Worm (Caenorhabditis elegans) whole organism, L1 larva: ENCODE results near the gene prp-8.

ENCODE experiments used
- C16A3.4 ChIP-seq: fragments of 150-350 bp; optimal IDR thresholded peaks from 2 replicates; lab custom pipeline; 2014; ENCODE audit warnings: missing biosample characterization, missing genetic modification characterization
- C34B4.2 ChIP-seq: sonication (generic microtip); optimal IDR thresholded peaks from 2 replicates; lab custom pipeline; 2017; ENCODE audit warnings: mild to moderate bottlenecking, missing genetic modification characterization, missing compliant biosample characterization
- F16B12.6 ChIP-seq: fragments of 150-350 bp; optimal IDR thresholded peaks from 2 replicates; lab custom pipeline; 2014; ENCODE audit warnings: missing biosample characterization, missing genetic modification characterization
- aha-1 ChIP-seq: fragments of 150-350 bp; optimal IDR thresholded peaks from 2 replicates; lab custom pipeline; 2014; ENCODE audit warnings: missing biosample characterization, missing genetic modification characterization
- alr-1 ChIP-seq: fragments of 200-800 bp; sonication (Bioruptor generic); optimal IDR thresholded peaks from 2 replicates; lab custom pipeline; 2018; ENCODE audit warnings: borderline replicate concordance, mild to moderate bottlenecking, missing genetic modification characterization, missing compliant biosample characterization
- aly-2 ChIP-seq: fragments of 150-350 bp; optimal IDR thresholded peaks from 2 replicates; lab custom pipeline; 2014; ENCODE audit warnings: missing biosample characterization, missing genetic modification characterization
- ama-1 ChIP-seq: fragments of 150-350 bp; optimal IDR thresholded peaks from 2 replicates; lab custom pipeline; 2014
- blmp-1 ChIP-seq: fragments of 150-350 bp; optimal IDR thresholded peaks from 2 replicates; lab custom pipeline; 2014; ENCODE audit warnings: missing biosample characterization, missing genetic modification characterization
- ceh-8 ChIP-seq: fragments of 200-800 bp; sonication (Bioruptor generic); optimal IDR thresholded peaks from 2 replicates; lab custom pipeline; 2018; ENCODE audit warnings: mild to moderate bottlenecking, missing genetic modification characterization, moderate library complexity, missing compliant biosample characterization
- ceh-88 ChIP-seq: fragments of 200-800 bp; sonication (Bioruptor generic); IDR thresholded peaks from 2 replicates; pipeline ENCODE4 v1.3.6; 2022; ENCODE audit warnings: missing genetic modification characterization, missing compliant biosample characterization
- ceh-90 ChIP-seq: sonication (generic microtip); optimal IDR thresholded peaks from 2 replicates; lab custom pipeline; 2016; ENCODE audit warnings: missing genetic modification characterization, missing compliant biosample characterization
- efl-1 ChIP-seq, 4 experiments: fragments of 150-350 bp; optimal IDR thresholded peaks in 3 of 4; peaks in 1 of 4; 1 replicate in 1 of 4; 2 replicates in 3 of 4; lab custom pipeline; 2014; ENCODE audit warnings: missing biosample characterization in 2 of 4, missing genetic modification characterization in 2 of 4, missing genetic modification reagents in 2 of 4
- efl-3 ChIP-seq: fragments of 200-800 bp; sonication (Bioruptor generic); optimal IDR thresholded peaks from 2 replicates; lab custom pipeline; 2018; ENCODE audit warnings: mild to moderate bottlenecking, missing genetic modification characterization, missing compliant biosample characterization
- egl-13 ChIP-seq: sonication (generic microtip); optimal IDR thresholded peaks from 2 replicates; lab custom pipeline; 2016; ENCODE audit warnings: missing genotype, missing genetic modification reagents, missing genetic modification characterization, missing compliant biosample characterization
- egl-27 ChIP-seq, 2 experiments: fragments of 150-350 bp in 1 of 2; sonication (generic microtip); optimal IDR thresholded peaks; 3 replicates each; lab custom pipeline; 2017 to 2018; ENCODE audit warnings: missing biosample characterization in 2 of 2, missing genetic modification characterization in 2 of 2, missing genetic modification reagents in 2 of 2
- elt-2 ChIP-seq: sonication (generic microtip); optimal IDR thresholded peaks from 2 replicates; lab custom pipeline; 2016; ENCODE audit warnings: missing genetic modification characterization, mild to moderate bottlenecking, inconsistent platforms, missing compliant biosample characterization, missing genetic modification reagents
- elt-3 ChIP-seq, 6 experiments: fragments of 150-350 bp in 1 of 6; sonication (generic microtip); optimal IDR thresholded peaks; 2 replicates each; lab custom pipeline; 2017 to 2018; ENCODE audit warnings: missing biosample characterization in 6 of 6, missing genetic modification characterization in 6 of 6, inconsistent platforms in 1 of 6
- ets-5 ChIP-seq: fragments of 200-800 bp; sonication (Bioruptor generic); IDR thresholded peaks from 2 replicates; pipeline ENCODE4 v1.3.6; 2022; ENCODE audit warnings: missing genetic modification characterization, missing compliant biosample characterization
- fkh-10 ChIP-seq: sonication (generic microtip); optimal IDR thresholded peaks from 2 replicates; lab custom pipeline; 2017; ENCODE audit warnings: missing biosample characterization, missing genetic modification reagents, missing genetic modification characterization
- fkh-4 ChIP-seq: sonication (generic microtip); optimal IDR thresholded peaks from 2 replicates; lab custom pipeline; 2016; ENCODE audit warnings: missing compliant biosample characterization, missing genetic modification characterization, borderline replicate concordance
- fos-1 ChIP-seq: fragments of 150-350 bp; optimal IDR thresholded peaks from 2 replicates; lab custom pipeline; 2014; ENCODE audit warnings: missing biosample characterization, missing genetic modification characterization
- grh-1 ChIP-seq: fragments of 200-800 bp; sonication (Bioruptor generic); IDR thresholded peaks from 2 replicates; pipeline ENCODE4 v1.3.6; 2022; ENCODE audit warnings: missing genetic modification reagents, missing genetic modification characterization, missing compliant biosample characterization
- hlh-17 ChIP-seq: fragments of 200-800 bp; sonication (Bioruptor generic); optimal IDR thresholded peaks from 2 replicates; lab custom pipeline; 2018; ENCODE audit warnings: missing genetic modification characterization, mild to moderate bottlenecking, missing compliant biosample characterization, moderate library complexity, borderline replicate concordance
- hpl-2 ChIP-seq: fragments of 150-350 bp; optimal IDR thresholded peaks from 2 replicates; lab custom pipeline; 2014; ENCODE audit warnings: missing biosample characterization, missing genetic modification reagents, missing genetic modification characterization
- isw-1 ChIP-seq: fragments of 200-800 bp; sonication (Bioruptor generic); IDR thresholded peaks from 2 replicates; pipeline ENCODE4 v1.3.6; 2022; ENCODE audit warnings: missing genetic modification characterization, missing compliant biosample characterization
- jun-1 ChIP-seq: fragments of 150-350 bp; optimal IDR thresholded peaks from 2 replicates; lab custom pipeline; 2014; ENCODE audit warnings: missing biosample characterization, missing genetic modification reagents, missing genetic modification characterization
- lin-13 ChIP-seq: fragments of 150-350 bp; optimal IDR thresholded peaks from 2 replicates; lab custom pipeline; 2014; ENCODE audit warnings: missing biosample characterization, missing genetic modification reagents, missing genetic modification characterization
- lin-35 ChIP-seq, 2 experiments: fragments of 150-350 bp; optimal IDR thresholded peaks; 2 replicates each; lab custom pipeline; 2014; ENCODE audit warnings: missing biosample characterization in 2 of 2, missing genetic modification characterization in 2 of 2, missing genetic modification reagents in 2 of 2
- lir-3 ChIP-seq: sonication (generic microtip); optimal IDR thresholded peaks from 2 replicates; lab custom pipeline; 2016; ENCODE audit warnings: mild to moderate bottlenecking, missing genetic modification characterization, moderate library complexity, missing compliant biosample characterization; ENCODE audit not compliant: poor library complexity
- lsy-2 ChIP-seq, 2 experiments: fragments of 150-350 bp; optimal IDR thresholded peaks; 2 replicates each; lab custom pipeline; 2014; ENCODE audit warnings: missing biosample characterization in 2 of 2, missing genetic modification characterization in 2 of 2
- mab-9 ChIP-seq: fragments of 200-800 bp; sonication (Bioruptor generic); IDR thresholded peaks from 2 replicates; pipeline ENCODE4 v1.3.6; 2022; ENCODE audit warnings: missing genetic modification reagents, missing genetic modification characterization, missing compliant biosample characterization
- mdl-1 ChIP-seq, 2 experiments: fragments of 150-350 bp; optimal IDR thresholded peaks; 2 replicates each; lab custom pipeline; 2014 to 2017; ENCODE audit warnings: missing biosample characterization in 2 of 2, missing genetic modification characterization in 2 of 2, inconsistent platforms in 1 of 2
- mef-2 ChIP-seq: fragments of 150-350 bp; optimal IDR thresholded peaks from 2 replicates; lab custom pipeline; 2014; ENCODE audit warnings: missing biosample characterization, missing genetic modification characterization
- nhr-11 ChIP-seq: fragments of 150-350 bp; optimal IDR thresholded peaks from 2 replicates; lab custom pipeline; 2014; ENCODE audit warnings: missing biosample characterization, missing genetic modification characterization
- nhr-19 ChIP-seq: fragments of 200-800 bp; sonication (Bioruptor generic); conservative IDR thresholded peaks from 2 replicates; pipeline ENCODE4 v1.3.6; 2022; ENCODE audit warnings: missing genetic modification characterization, missing compliant biosample characterization
- nhr-20 ChIP-seq: sonication (generic microtip); optimal IDR thresholded peaks from 2 replicates; lab custom pipeline; 2016; ENCODE audit warnings: mild to moderate bottlenecking, missing genetic modification characterization, missing compliant biosample characterization
- nhr-28 ChIP-seq: fragments of 150-350 bp; optimal IDR thresholded peaks from 2 replicates; lab custom pipeline; 2014; ENCODE audit warnings: missing biosample characterization, missing genetic modification characterization
- nhr-47 ChIP-seq: sonication (generic microtip); optimal IDR thresholded peaks from 2 replicates; lab custom pipeline; 2016; ENCODE audit warnings: mild to moderate bottlenecking, missing genetic modification characterization, moderate library complexity, missing compliant biosample characterization
- nhr-71 ChIP-seq: sonication (generic microtip); optimal IDR thresholded peaks from 2 replicates; lab custom pipeline; 2016; ENCODE audit warnings: mild to moderate bottlenecking, missing genetic modification characterization, moderate library complexity, missing compliant biosample characterization
- nhr-85 ChIP-seq: sonication (generic microtip); peaks from one replicate; lab custom pipeline; 2016; ENCODE audit warnings: missing genetic modification characterization, inconsistent platforms, missing compliant biosample characterization
- pag-3 ChIP-seq: sonication (generic microtip); optimal IDR thresholded peaks from 2 replicates; lab custom pipeline; 2017; ENCODE audit warnings: missing genetic modification characterization, mild to moderate bottlenecking, missing compliant biosample characterization, antibody characterized with exemption, borderline replicate concordance; ENCODE audit not compliant: insufficient read depth
- pax-3 ChIP-seq: fragments of 200-800 bp; sonication (Bioruptor generic); optimal IDR thresholded peaks from 2 replicates; lab custom pipeline; 2018; ENCODE audit warnings: mild to moderate bottlenecking, missing genetic modification characterization, moderate library complexity, missing compliant biosample characterization
- snpc-4 ChIP-seq: fragments of 150-350 bp; optimal IDR thresholded peaks from 2 replicates; lab custom pipeline; 2014; ENCODE audit warnings: missing biosample characterization, missing genetic modification characterization
- sox-4 ChIP-seq: sonication (generic microtip); optimal IDR thresholded peaks from 2 replicates; lab custom pipeline; 2016; ENCODE audit warnings: missing genetic modification characterization, missing compliant biosample characterization
- sptf-1 ChIP-seq: fragments of 150-350 bp; optimal IDR thresholded peaks from 2 replicates; lab custom pipeline; 2014; ENCODE audit warnings: missing biosample characterization, missing genetic modification characterization
- sup-37 ChIP-seq: fragments of 200-800 bp; sonication (Bioruptor generic); optimal IDR thresholded peaks from 2 replicates; lab custom pipeline; 2018; ENCODE audit warnings: mild to moderate bottlenecking, missing genetic modification characterization, missing compliant biosample characterization
- swsn-7 ChIP-seq: sonication (generic microtip); optimal IDR thresholded peaks from 2 replicates; lab custom pipeline; 2016; ENCODE audit warnings: missing genetic modification characterization, missing compliant biosample characterization
- tbx-2 ChIP-seq: sonication (generic microtip); optimal IDR thresholded peaks from 2 replicates; lab custom pipeline; 2016; ENCODE audit warnings: missing genetic modification characterization, missing compliant biosample characterization
- tlp-1 ChIP-seq: fragments of 150-350 bp; optimal IDR thresholded peaks from 2 replicates; lab custom pipeline; 2014; ENCODE audit warnings: missing biosample characterization, missing genetic modification characterization
- unc-130 ChIP-seq: fragments of 150-350 bp; optimal IDR thresholded peaks from 2 replicates; lab custom pipeline; 2017; ENCODE audit warnings: missing biosample characterization, missing genetic modification characterization, inconsistent platforms
- unc-86 ChIP-seq: sonication (generic microtip); optimal IDR thresholded peaks from 2 replicates; lab custom pipeline; 2016; ENCODE audit warnings: missing genetic modification characterization, missing compliant biosample characterization
- vab-15 ChIP-seq: sonication (generic microtip); optimal IDR thresholded peaks from 2 replicates; lab custom pipeline; 2017; ENCODE audit warnings: missing genotype, mild to moderate bottlenecking, missing genetic modification characterization, missing compliant biosample characterization

Gene prp-8

DNA sequence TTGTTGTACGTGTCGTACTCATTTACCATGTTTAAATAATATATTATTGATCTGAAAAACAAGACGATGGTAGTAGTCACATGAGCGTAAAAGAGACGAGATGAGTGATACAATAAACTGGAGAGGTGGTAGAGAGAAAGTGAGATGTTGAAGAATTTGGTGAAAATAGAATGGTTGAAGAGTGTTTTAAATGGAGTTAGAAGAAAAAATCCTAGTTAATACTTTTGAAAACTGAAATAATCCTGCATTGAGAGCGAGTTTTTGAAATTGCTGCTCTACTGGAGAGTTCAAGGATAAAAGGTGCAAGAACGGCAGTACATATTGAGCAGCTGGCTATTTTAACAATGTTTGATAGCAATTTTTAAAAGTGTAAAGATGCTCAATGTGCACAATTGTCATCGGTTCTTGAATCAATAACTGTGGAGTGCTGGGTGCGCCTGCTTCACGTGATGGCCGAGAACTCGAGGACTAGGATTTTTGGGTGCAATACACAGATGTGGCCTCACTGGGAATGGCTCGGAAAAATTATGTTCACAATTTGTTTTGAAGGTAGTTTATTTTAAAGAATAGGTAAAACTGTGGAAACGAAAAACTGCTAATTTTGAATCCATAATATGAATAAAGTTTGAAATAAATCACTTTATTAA, 5.9 kb upstream of the prp-8 start, which contains the start of gene atg-13 (continued):
- TF ChIP-seq elt-2: no peak
- no peak for TF ChIP-seq grh-1 (GFP tag; lab: Robert Waterston, UW)
- TF ChIP-seq mab-9 (GFP tag; lab: Robert Waterston, UW): no peak
- no peak for TF ChIP-seq ets-5 (GFP tag; lab: Robert Waterston, UW)
- TF ChIP-seq jun-1: no peak
- no peak for TF ChIP-seq lir-3 (tag; lab: Kevin White, UChicago)
- TF ChIP-seq mdl-1 (tag; optimal IDR thresholded peaks at IDR 0.05; lab: Kevin White, UChicago): peak in 1 of 2 experiments; percentile 51
- TF ChIP-seq fkh-10 (GFP tag; lab: Kevin White, UChicago): no peak
- TF ChIP-seq nhr-11 (tag; lab: Kevin White, UChicago): no peak
- TF ChIP-seq unc-130 (tag; lab: Kevin White, UChicago): no peak
- TF ChIP-seq pag-3: no peak
- TF ChIP-seq efl-1 (optimal IDR thresholded peaks at IDR 0.05; lab: Kevin White, UChicago): peak in 1 of 2 experiments; percentile 8
- TF ChIP-seq efl-1 (GFP tag; optimal IDR thresholded peaks at IDR 0.05 in 1 of 2; lab: Kevin White, UChicago): peak; percentile 6 to 73
- no peak for TF ChIP-seq aly-2 (tag; lab: Kevin White, UChicago)
- TF ChIP-seq ceh-88 (GFP tag; lab: Robert Waterston, UW): no peak
- no peak for TF ChIP-seq snpc-4
- no peak for TF ChIP-seq egl-13
- no peak for TF ChIP-seq ama-1 (lab: Kevin White, UChicago)
- no peak for TF ChIP-seq C34B4.2
- no peak for TF ChIP-seq nhr-20 (tag; lab: Kevin White, UChicago)
- TF ChIP-seq mef-2 (tag; lab: Kevin White, UChicago): no peak
- no peak for TF ChIP-seq lin-13 (GFP tag; lab: Kevin White, UChicago)
- no peak for TF ChIP-seq elt-3 (tag; optimal IDR thresholded peaks at IDR 0.05; lab: Kevin White, UChicago)
- 0 out of 2 replicates have a peak, but pooled peaks have one; percentile 7 for TF ChIP-seq nhr-19
- no peak for TF ChIP-seq hpl-2 (GFP tag; lab: Kevin White, UChicago)
- no peak for TF ChIP-seq C16A3.4 (tag; lab: Kevin White, UChicago)
- no peak for TF ChIP-seq ceh-8 (GFP tag; lab: Kevin White, UChicago)
- TF ChIP-seq fos-1 (tag; lab: Kevin White, UChicago): no peak
- no peak for TF ChIP-seq sox-4 (tag; lab: Kevin White, UChicago)
- peak; percentile 56 for TF ChIP-seq nhr-71 (tag; lab: Kevin White, UChicago)
- no peak for TF ChIP-seq ceh-90 (tag; lab: Kevin White, UChicago)
- TF ChIP-seq pax-3 (tag; lab: Kevin White, UChicago): no peak
- no peak for TF ChIP-seq sup-37 (GFP tag; lab: Kevin White, UChicago)
- TF ChIP-seq lsy-2 (tag; optimal IDR thresholded peaks at IDR 0.05; lab: Kevin White, UChicago): no peak
- no peak for TF ChIP-seq aha-1
- TF ChIP-seq fkh-4 (tag; lab: Kevin White, UChicago): no peak
- TF ChIP-seq nhr-85 (tag; lab: Kevin White, UChicago): no peak
- TF ChIP-seq unc-86 (tag; lab: Kevin White, UChicago): no peak
- TF ChIP-seq nhr-47 (tag; lab: Kevin White, UChicago): no peak
- peak; percentile 23 for TF ChIP-seq blmp-1
- TF ChIP-seq swsn-7 (tag; lab: Kevin White, UChicago): no peak
- TF ChIP-seq isw-1 (GFP tag; lab: Robert Waterston, UW): no peak
- TF ChIP-seq nhr-28 (tag; lab: Kevin White, UChicago): no peak
- TF ChIP-seq sptf-1 (tag; lab: Kevin White, UChicago): no peak
- no peak for TF ChIP-seq efl-3 (GFP tag; lab: Kevin White, UChicago)
- TF ChIP-seq alr-1 (tag; lab: Kevin White, UChicago): no peak
- no peak for TF ChIP-seq egl-27 (tag; optimal IDR thresholded peaks at IDR 0.05; lab: Kevin White, UChicago)
- TF ChIP-seq vab-15 (tag; lab: Kevin White, UChicago): no peak
- no peak for TF ChIP-seq F16B12.6
- TF ChIP-seq tlp-1 (tag; lab: Kevin White, UChicago): no peak
- no peak for TF ChIP-seq hlh-17
- peak in 1 of 2 experiments; percentile 18 for TF ChIP-seq lin-35 (GFP tag; optimal IDR thresholded peaks at IDR 0.05; lab: Kevin White, UChicago)
- TF ChIP-seq tbx-2 (tag; lab: Kevin White, UChicago): no peak
